Fruit fly (Drosophila melanogaster) whole organism: ENCODE data around the gene CG1636.
"Not testable (repeated sequence)": the region's sequence is repeated elsewhere in the genome, so short reads cannot be mapped to it uniquely, and the experiment has no call there.

Experiments used
- Dll ChIP-seq: fragments of >200 bp; optimal IDR thresholded peaks from 2 replicates; lab custom pipeline; 2017
- EcR ChIP-seq, 2 experiments: fragments of >200 bp; optimal IDR thresholded peaks; 2 replicates each; lab custom pipeline; 2017; ENCODE audit warnings: missing biosample characterization in 2 of 2, missing genetic modification characterization in 2 of 2, missing genetic modification reagents in 2 of 2
- pan ChIP-seq: fragments of >200 bp; optimal IDR thresholded peaks from 2 replicates; lab custom pipeline; 2017
- usp ChIP-seq: fragments of >200 bp; optimal IDR thresholded peaks from 2 replicates; lab custom pipeline; 2017; ENCODE audit warnings: missing biosample characterization, missing genetic modification characterization, mixed read lengths

dm6 chrX:8295338-8296206 lies 22.4 kb downstream of the CG1636 start:
- not testable (repeated sequence) for TF ChIP-seq usp (GFP tag; lab: Kevin White, UChicago); Dll (lab: Kevin White, UChicago); pan (lab: Kevin White, UChicago)
- TF ChIP-seq EcR (GFP tag; optimal IDR thresholded peaks at IDR 0.05; lab: Kevin White, UChicago) = peak in 1 of 2 experiments; percentile 47
